Worm (Caenorhabditis elegans): Measurements from ENCODE around the gene Y54F10AL.1.

The Y54F10AL.1 gene

ce11 chrIII:2535122-2535521 lies 47.6 kb downstream of the Y54F10AL.1 start (continued):
- TF ChIP-seq sox-2 (GFP tag; IDR thresholded peaks at IDR 0.05): no peak
- peak; percentile 22 for TF ChIP-seq tbx-2 (tag; optimal IDR thresholded peaks at IDR 0.05)
- peak; percentile 48 for TF ChIP-seq unc-42 (tag; optimal IDR thresholded peaks at IDR 0.05)
- TF ChIP-seq ceh-18 (tag; optimal IDR thresholded peaks at IDR 0.05): peak; percentile 34
- TF ChIP-seq ceh-31 (tag; optimal IDR thresholded peaks at IDR 0.05): peak; percentile 68
- peak; percentile 54 for TF ChIP-seq ceh-14 (tag; optimal IDR thresholded peaks at IDR 0.05)
- TF ChIP-seq nfya-1 (tag; optimal IDR thresholded peaks at IDR 0.05): peak; percentile 43
- TF ChIP-seq pros-1 (tag; optimal IDR thresholded peaks at IDR 0.05): no peak

- no peak for TF ChIP-seq F13H6.1 (tag; optimal IDR thresholded peaks at IDR 0.05)
- no peak for TF ChIP-seq ceh-19 (GFP tag; optimal IDR thresholded peaks at IDR 0.05)
- no peak for TF ChIP-seq hlh-8 (tag; optimal IDR thresholded peaks at IDR 0.05)
- TF ChIP-seq K09A11.1 (tag; optimal IDR thresholded peaks at IDR 0.05; ENCODE audit: insufficient read depth): no peak
Observed at ce11 chrIII:2540520-2540919, 53.0 kb downstream of the Y54F10AL.1 start.

All from whole organism, late embryonic.